Worm (Caenorhabditis elegans): Measurements from ENCODE around the gene F17E9.16.
A peak's percentile ranks its signal among the peaks of the same experiment; 100 is the strongest.
"Not testable (repeated sequence)": the region's sequence is repeated elsewhere in the genome, so short reads cannot be mapped to it uniquely, and the experiment has no call there.

The F17E9.16 gene

ce11 chrIV:8352036-8352435, at the start of gene F17E9.16:
F17E9.16 (plus strand) TSS chrIV:8352336.
- not testable (repeated sequence) for TF ChIP-seq ctbp-1 (GFP tag; IDR thresholded peaks at IDR 0.05); zip-11 (GFP tag; IDR thresholded peaks at IDR 0.05); Y5F2A.4 (GFP tag; optimal IDR thresholded peaks at IDR 0.05)

ce11 chrIV:8302648-8303161, 49.4 kb upstream of the F17E9.16 start:
- TF ChIP-seq unc-62 (GFP tag; optimal IDR thresholded peaks at IDR 0.05 in 1 of 2) (peak in 1 of 2 experiments; percentile 20), unc-62 (tag; optimal IDR thresholded peaks at IDR 0.05) (no peak), lin-13 (GFP tag; optimal IDR thresholded peaks at IDR 0.05) (no peak)

ce11 chrIV:8303668-8304067, 48.5 kb upstream of the F17E9.16 start, which contains the start of gene vha-5:
vha-5 (plus strand) TSS chrIV:8303968.
- no peak for TF ChIP-seq daf-12 (tag; optimal IDR thresholded peaks at IDR 0.05)
- TF ChIP-seq lsy-2 (tag; optimal IDR thresholded peaks at IDR 0.05) = no peak
- no peak for TF ChIP-seq gei-8 (GFP tag; optimal IDR thresholded peaks at IDR 0.05)

ce11 chrIV:8307408-8307807, 44.7 kb upstream of the F17E9.16 start:
- no peak for TF ChIP-seq ZK546.5 (tag; optimal IDR thresholded peaks at IDR 0.05)
- TF ChIP-seq zfp-3 (GFP tag; conservative IDR thresholded peaks at IDR 0.05) = 0 out of 2 replicates have a peak, but pooled peaks have one; percentile 32

ce11 chrIV:8312105-8312504, 40.0 kb upstream of the F17E9.16 start:
- TF ChIP-seq aha-1 (tag) (peak; percentile 79), mxl-2 (GFP tag; conservative IDR thresholded peaks at IDR 0.05) (no peak)

ce11 chrIV:8312846-8313245, 39.3 kb upstream of the F17E9.16 start, which contains the start of gene F35H10.10:
F35H10.10 (minus strand) TSS chrIV:8312946.
- TF ChIP-seq nhr-25 (tag; optimal IDR thresholded peaks at IDR 0.05; ENCODE audit: borderline replicate concordance, insufficient read depth) (no peak), nhr-41 (GFP tag; IDR thresholded peaks at IDR 0.05) (no peak), set-16 (GFP tag; IDR thresholded peaks at IDR 0.05) (no peak), daf-8 (GFP tag; IDR thresholded peaks at IDR 0.05) (no peak), fkh-10 (GFP tag; optimal IDR thresholded peaks at IDR 0.05) (no peak), lin-13 (GFP tag; optimal IDR thresholded peaks at IDR 0.05) (no peak)

- TF ChIP-seq rbr-2 (tag; optimal IDR thresholded peaks at IDR 0.05) = no peak
- TF ChIP-seq php-3 (GFP tag; IDR thresholded peaks at IDR 0.05) = peak; percentile 59; the same call in 1 of the 2 replicates
Observed at ce11 chrIV:8317800-8318199, 34.3 kb upstream of the F17E9.16 start.

- TF ChIP-seq ceh-28 (tag; optimal IDR thresholded peaks at IDR 0.05) (no peak), ztf-7 (tag; optimal IDR thresholded peaks at IDR 0.05) (no peak), lin-1 (GFP tag; IDR thresholded peaks at IDR 0.05) (no peak), lin-38 (GFP tag; IDR thresholded peaks at IDR 0.05) (no peak), nhr-76 (tag; optimal IDR thresholded peaks at IDR 0.05) (no peak), lir-3 (tag; optimal IDR thresholded peaks at IDR 0.05) (no peak), unc-130 (GFP tag; optimal IDR thresholded peaks at IDR 0.05) (no peak)
Observed at ce11 chrIV:8318799-8319198, 33.3 kb upstream of the F17E9.16 start.
